Worm (Caenorhabditis elegans) whole organism, young adult: ENCODE results near the gene eri-9.

Experiments
- B0019.2 ChIP-seq: fragments of 200-800 bp; sonication (Bioruptor generic); conservative IDR thresholded peaks from 2 replicates; pipeline ENCODE4 v1.3.6; 2022; ENCODE audit warnings: missing genetic modification reagents, missing genetic modification characterization, missing compliant biosample characterization
- C06A6.2 ChIP-seq: fragments of 200-800 bp; sonication (Bioruptor generic); conservative IDR thresholded peaks from 2 replicates; pipeline ENCODE4 v1.3.6; 2022; ENCODE audit warnings: missing genetic modification characterization, missing compliant biosample characterization
- D2030.7 ChIP-seq: fragments of 200-800 bp; sonication (Bioruptor generic); IDR thresholded peaks from 2 replicates; pipeline ENCODE4 v1.3.6; 2022; ENCODE audit warnings: missing genetic modification reagents, missing genetic modification characterization, missing compliant biosample characterization
- F23B12.7 ChIP-seq: sonication (generic microtip); optimal IDR thresholded peaks from 2 replicates; lab custom pipeline; 2017; ENCODE audit warnings: missing genetic modification characterization, mild to moderate bottlenecking, missing compliant biosample characterization, antibody characterized with exemption, moderate library complexity; ENCODE audit not compliant: insufficient read depth
- F33H1.4 ChIP-seq: fragments of 200-800 bp; sonication (Bioruptor generic); IDR thresholded peaks from 2 replicates; pipeline ENCODE4 v1.3.6; 2022; ENCODE audit warnings: missing genetic modification reagents, missing genetic modification characterization, missing compliant biosample characterization
- K12H6.12 ChIP-seq: fragments of 200-800 bp; sonication (Bioruptor generic); optimal IDR thresholded peaks from 2 replicates; lab custom pipeline; 2018; ENCODE audit warnings: mild to moderate bottlenecking, missing genetic modification characterization, missing compliant biosample characterization
- T07F8.4 ChIP-seq: sonication (generic microtip); optimal IDR thresholded peaks from 2 replicates; lab custom pipeline; 2016; ENCODE audit warnings: mild to moderate bottlenecking, missing genetic modification characterization, moderate library complexity, missing compliant biosample characterization
- T26A5.8 ChIP-seq: sonication (generic microtip); optimal IDR thresholded peaks from 2 replicates; lab custom pipeline; 2016; ENCODE audit warnings: missing genetic modification characterization, missing compliant biosample characterization
- Y53G8AR.9 ChIP-seq: fragments of 200-800 bp; sonication (Bioruptor generic); conservative IDR thresholded peaks from 2 replicates; pipeline ENCODE4 v1.3.6; 2022; ENCODE audit warnings: missing genetic modification reagents, missing genetic modification characterization, missing compliant biosample characterization
- ZK185.1 ChIP-seq: sonication (generic microtip); optimal IDR thresholded peaks from 2 replicates; lab custom pipeline; 2016; ENCODE audit warnings: mild to moderate bottlenecking, missing genetic modification characterization, missing compliant biosample characterization; ENCODE audit not compliant: poor library complexity, severe bottlenecking
- akir-1 ChIP-seq: fragments of 200-800 bp; sonication (Bioruptor generic); optimal IDR thresholded peaks from 2 replicates; lab custom pipeline; 2018; ENCODE audit warnings: mild to moderate bottlenecking, missing genetic modification characterization, moderate library complexity, missing compliant biosample characterization
- athp-1 ChIP-seq: sonication (generic microtip); optimal IDR thresholded peaks from 2 replicates; lab custom pipeline; 2017; ENCODE audit warnings: mild to moderate bottlenecking, missing genetic modification characterization, missing compliant biosample characterization
- cebp-1 ChIP-seq, 2 experiments: fragments of 200-800 bp in 1 of 2; sonication (Bioruptor generic) in 1 of 2; sonication (generic microtip) in 1 of 2; IDR thresholded peaks in 1 of 2; optimal IDR thresholded peaks in 1 of 2; 2 replicates each; pipeline versions ENCODE4 v1.3.6 to Lab custom; 2017 to 2022; ENCODE audit warnings: missing compliant biosample characterization in 2 of 2, missing genetic modification characterization in 2 of 2, mild to moderate bottlenecking in 1 of 2, missing genetic modification reagents in 1 of 2, moderate library complexity in 1 of 2
- ceh-40 ChIP-seq: fragments of 200-800 bp; sonication (Bioruptor generic); IDR thresholded peaks from 2 replicates; pipeline ENCODE4 v1.3.6; 2022; ENCODE audit warnings: missing genetic modification characterization, missing compliant biosample characterization
- ceh-58 ChIP-seq: fragments of 200-800 bp; sonication (Bioruptor generic); IDR thresholded peaks from 2 replicates; pipeline ENCODE4 v1.3.6; 2022; ENCODE audit warnings: missing genetic modification characterization, missing compliant biosample characterization
- ceh-91 ChIP-seq: fragments of 200-800 bp; sonication (Bioruptor generic); IDR thresholded peaks from 2 replicates; pipeline ENCODE4 v1.3.6; 2022; ENCODE audit warnings: missing genetic modification reagents, missing genetic modification characterization, missing compliant biosample characterization
- chd-7 ChIP-seq: sonication (generic microtip); optimal IDR thresholded peaks from 2 replicates; lab custom pipeline; 2016; ENCODE audit warnings: mild to moderate bottlenecking, missing genetic modification characterization, moderate library complexity, missing compliant biosample characterization
- dpff-1 ChIP-seq: sonication (generic microtip); optimal IDR thresholded peaks from 2 replicates; lab custom pipeline; 2017; ENCODE audit warnings: mild to moderate bottlenecking, missing genetic modification characterization, missing compliant biosample characterization
- efl-1 ChIP-seq: fragments of 150-350 bp; optimal IDR thresholded peaks from 2 replicates; lab custom pipeline; 2014; ENCODE audit warnings: missing biosample characterization, missing genetic modification reagents, missing genetic modification characterization
- ekl-4 ChIP-seq: fragments of 200-800 bp; sonication (Bioruptor generic); IDR thresholded peaks from 2 replicates; pipeline ENCODE4 v1.3.6; 2022; ENCODE audit warnings: missing genetic modification reagents, missing genetic modification characterization, missing compliant biosample characterization
- him-1 ChIP-seq: sonication (generic microtip); optimal IDR thresholded peaks from 2 replicates; lab custom pipeline; 2016; ENCODE audit warnings: missing genotype, missing genetic modification reagents, missing genetic modification characterization, missing compliant biosample characterization
- hlh-26 ChIP-seq: fragments of 200-800 bp; sonication (Bioruptor generic); conservative IDR thresholded peaks from 2 replicates; pipeline ENCODE4 v1.3.6; 2022; ENCODE audit warnings: missing genetic modification reagents, missing genetic modification characterization, missing compliant biosample characterization
- hsf-1 ChIP-seq: fragments of 200-800 bp; sonication (Bioruptor generic); IDR thresholded peaks from 2 replicates; pipeline ENCODE4 v1.3.6; 2022; ENCODE audit warnings: missing genetic modification reagents, missing genetic modification characterization, missing compliant biosample characterization
- lag-1 ChIP-seq: fragments of 200-800 bp; sonication (Bioruptor generic); IDR thresholded peaks from 2 replicates; pipeline ENCODE4 v1.3.6; 2022; ENCODE audit warnings: missing genetic modification reagents, missing genetic modification characterization, missing compliant biosample characterization
- let-526 ChIP-seq: fragments of 200-800 bp; sonication (Bioruptor generic); IDR thresholded peaks from 2 replicates; pipeline ENCODE4 v1.3.6; 2022; ENCODE audit warnings: missing genetic modification reagents, missing genetic modification characterization, missing compliant biosample characterization
- let-607 ChIP-seq, 2 experiments: fragments of 200-800 bp in 1 of 2; sonication (Bioruptor generic) in 1 of 2; sonication (generic microtip) in 1 of 2; optimal IDR thresholded peaks; 2 replicates each; lab custom pipeline; 2016 to 2018; ENCODE audit warnings: mild to moderate bottlenecking in 2 of 2, missing compliant biosample characterization in 2 of 2, missing genetic modification characterization in 2 of 2, moderate library complexity in 2 of 2, missing genotype in 1 of 2
- lin-26 ChIP-seq: fragments of 200-800 bp; sonication (Bioruptor generic); IDR thresholded peaks from 2 replicates; pipeline ENCODE4 v1.3.6; 2022; ENCODE audit warnings: missing genetic modification reagents, missing genetic modification characterization, missing compliant biosample characterization
- lin-35 ChIP-seq, 3 experiments: fragments of 150-350 bp in 2 of 3; sonication (generic microtip) in 1 of 3; optimal IDR thresholded peaks; 2 replicates each; lab custom pipeline; 2014 to 2018; ENCODE audit warnings: missing biosample characterization in 3 of 3, missing genetic modification characterization in 3 of 3, missing genetic modification reagents in 3 of 3
- lin-40 ChIP-seq: sonication (generic microtip); optimal IDR thresholded peaks from 2 replicates; lab custom pipeline; 2016; ENCODE audit warnings: missing genetic modification characterization, mild to moderate bottlenecking, missing compliant biosample characterization, missing genotype, missing genetic modification reagents
- lsl-1 ChIP-seq: fragments of 200-800 bp; sonication (Bioruptor generic); optimal IDR thresholded peaks from 2 replicates; lab custom pipeline; 2018; ENCODE audit warnings: mild to moderate bottlenecking, missing genetic modification characterization, moderate library complexity, missing compliant biosample characterization
- madf-10 ChIP-seq: sonication (generic microtip); optimal IDR thresholded peaks from 2 replicates; lab custom pipeline; 2016; ENCODE audit warnings: mild to moderate bottlenecking, missing genetic modification characterization, missing compliant biosample characterization
- madf-6 ChIP-seq: fragments of 200-800 bp; sonication (Bioruptor generic); IDR thresholded peaks from 2 replicates; pipeline ENCODE4 v1.3.6; 2022; ENCODE audit warnings: missing genetic modification reagents, missing genetic modification characterization, missing compliant biosample characterization
- mcd-1 ChIP-seq: fragments of 200-800 bp; sonication (Bioruptor generic); IDR thresholded peaks from 2 replicates; pipeline ENCODE4 v1.3.6; 2022; ENCODE audit warnings: missing genetic modification reagents, missing genetic modification characterization, missing compliant biosample characterization
- nhr-120 ChIP-seq: fragments of 200-800 bp; sonication (Bioruptor generic); IDR thresholded peaks from 2 replicates; pipeline ENCODE4 v1.3.6; 2022; ENCODE audit warnings: missing genetic modification characterization, missing compliant biosample characterization
- nhr-179 ChIP-seq: sonication (generic microtip); optimal IDR thresholded peaks from 2 replicates; lab custom pipeline; 2016; ENCODE audit warnings: mild to moderate bottlenecking, missing genetic modification characterization, missing compliant biosample characterization
- nhr-80 ChIP-seq: sonication (generic microtip); optimal IDR thresholded peaks from 2 replicates; lab custom pipeline; 2016; ENCODE audit warnings: missing genetic modification characterization, missing compliant biosample characterization
- pbrm-1 ChIP-seq: fragments of 200-800 bp; sonication (Bioruptor generic); IDR thresholded peaks from 2 replicates; pipeline ENCODE4 v1.3.6; 2022; ENCODE audit warnings: missing genetic modification reagents, missing genetic modification characterization, missing compliant biosample characterization
- pha-4 ChIP-seq: fragments of 150-350 bp; sonication (generic microtip); optimal IDR thresholded peaks from 2 replicates; lab custom pipeline; 2014; ENCODE audit warnings: missing biosample characterization, missing genetic modification reagents, missing genetic modification characterization
- rcor-1 ChIP-seq: fragments of 200-800 bp; sonication (Bioruptor generic); IDR thresholded peaks from 2 replicates; pipeline ENCODE4 v1.3.6; 2022; ENCODE audit warnings: missing genetic modification reagents, missing genetic modification characterization, missing compliant biosample characterization
- sea-2 ChIP-seq: fragments of 200-800 bp; sonication (Bioruptor generic); IDR thresholded peaks from 2 replicates; pipeline ENCODE4 v1.3.6; 2022; ENCODE audit warnings: missing genetic modification characterization, missing compliant biosample characterization
- somi-1 ChIP-seq: fragments of 200-800 bp; sonication (Bioruptor generic); optimal IDR thresholded peaks from 2 replicates; lab custom pipeline; 2018; ENCODE audit warnings: mild to moderate bottlenecking, missing genetic modification characterization, missing compliant biosample characterization
- tlf-1 ChIP-seq: fragments of 200-800 bp; sonication (Bioruptor generic); optimal IDR thresholded peaks from 2 replicates; lab custom pipeline; 2018; ENCODE audit warnings: mild to moderate bottlenecking, missing genetic modification characterization, missing compliant biosample characterization
- zim-3 ChIP-seq: sonication (generic microtip); optimal IDR thresholded peaks from 2 replicates; lab custom pipeline; 2017; ENCODE audit warnings: mild to moderate bottlenecking, missing genetic modification characterization, moderate library complexity, missing compliant biosample characterization
- ztf-18 ChIP-seq: sonication (generic microtip); optimal IDR thresholded peaks from 2 replicates; lab custom pipeline; 2016; ENCODE audit warnings: missing genotype, mild to moderate bottlenecking, missing genetic modification characterization, missing compliant biosample characterization
- ztf-26 ChIP-seq: sonication (generic microtip); optimal IDR thresholded peaks from 2 replicates; lab custom pipeline; 2017; ENCODE audit warnings: missing genetic modification characterization, missing compliant biosample characterization
- ztf-6 ChIP-seq: fragments of 200-800 bp; sonication (Bioruptor generic); IDR thresholded peaks from 2 replicates; pipeline ENCODE4 v1.3.6; 2022; ENCODE audit warnings: missing genetic modification reagents, missing genetic modification characterization, missing compliant biosample characterization

eri-9 gene

DNA sequence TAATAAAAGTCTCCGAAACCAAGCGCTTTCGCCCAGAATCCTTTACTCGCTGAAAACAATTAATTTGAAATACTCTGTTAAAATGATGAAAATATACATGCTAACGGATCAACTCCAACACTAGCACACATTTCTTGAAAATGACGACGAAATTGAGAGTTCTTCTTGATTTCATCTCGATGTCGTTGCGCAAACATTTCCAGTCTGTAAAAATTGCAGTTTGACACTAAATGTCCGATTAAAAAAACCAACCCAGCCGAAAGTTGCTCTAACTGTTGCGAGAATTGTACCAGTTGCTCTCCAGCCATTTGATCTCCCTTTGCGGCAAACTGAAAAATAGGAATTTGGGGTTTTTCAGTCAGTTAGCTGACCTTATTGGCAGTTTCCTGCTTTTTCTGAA lies 29.0 kb downstream of the eri-9 start (continued):
- TF ChIP-seq K12H6.12 (tag; lab: Kevin White, UChicago), result no peak
- TF ChIP-seq mcd-1, result no peak
- no peak for TF ChIP-seq rcor-1 (GFP tag; lab: Robert Waterston, UW)
- TF ChIP-seq nhr-120 (GFP tag; lab: Robert Waterston, UW), result no peak
- TF ChIP-seq cebp-1 (GFP tag; IDR thresholded peaks at IDR 0.05; lab: Robert Waterston, UW), result no peak
- TF ChIP-seq cebp-1 (tag; optimal IDR thresholded peaks at IDR 0.05; lab: Kevin White, UChicago), result no peak
- peak; percentile 38; the same call in 1 of the 2 replicates for TF ChIP-seq lin-26 (GFP tag; lab: Robert Waterston, UW)
- TF ChIP-seq chd-7 (tag; lab: Kevin White, UChicago), result no peak
- no peak for TF ChIP-seq him-1 (tag; lab: Kevin White, UChicago)
- TF ChIP-seq ekl-4 (GFP tag; lab: Robert Waterston, UW), result 0 out of 2 replicates have a peak, but pooled peaks have one; percentile 18
- no peak for TF ChIP-seq T26A5.8
- TF ChIP-seq Y53G8AR.9 (GFP tag; lab: Robert Waterston, UW), result no peak

DNA sequence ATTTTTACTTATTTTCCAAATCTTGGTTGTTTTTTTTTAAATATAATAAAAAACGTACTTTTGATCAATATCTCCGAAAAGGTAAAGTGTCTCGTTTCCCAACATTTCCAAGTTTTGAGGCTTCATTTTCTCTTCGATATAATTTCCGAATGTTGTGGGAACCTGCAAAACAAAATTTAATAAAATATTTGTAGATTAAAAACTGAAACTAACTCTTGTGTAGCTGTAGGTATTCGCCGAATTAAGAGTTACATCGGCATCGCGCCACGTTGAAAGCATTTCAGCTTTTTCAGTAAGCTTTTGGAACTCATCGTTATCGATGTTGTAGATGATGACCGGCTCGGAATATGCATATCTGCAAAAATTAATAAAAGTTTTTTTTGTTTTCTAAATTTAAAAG lies 30.1 kb downstream of the eri-9 start, which contains the start of gene vps-22:
Gene vps-22 (minus strand): TSS at position 101 of the 400 bp plus-strand sequence.
- TF ChIP-seq lsl-1 (GFP tag; lab: Kevin White, UChicago), result no peak
- no peak for TF ChIP-seq lag-1 (GFP tag; lab: Robert Waterston, UW)
- TF ChIP-seq ztf-6, result no peak
- no peak for TF ChIP-seq dpff-1 (tag; lab: Kevin White, UChicago)
- TF ChIP-seq let-526 (GFP tag; lab: Robert Waterston, UW), result no peak
- no peak for TF ChIP-seq ceh-91 (GFP tag; lab: Robert Waterston, UW)
- TF ChIP-seq T07F8.4 (tag; lab: Kevin White, UChicago), result no peak
- no peak for TF ChIP-seq sea-2 (GFP tag; lab: Robert Waterston, UW)
- TF ChIP-seq F33H1.4 (GFP tag; lab: Robert Waterston, UW), result no peak
- TF ChIP-seq ceh-40, result no peak
- no peak for TF ChIP-seq F23B12.7 (tag; lab: Kevin White, UChicago)
- TF ChIP-seq lin-35 (GFP tag; optimal IDR thresholded peaks at IDR 0.05; lab: Kevin White, UChicago), result no peak
- TF ChIP-seq hsf-1 (GFP tag; lab: Robert Waterston, UW), result no peak
- no peak for TF ChIP-seq hlh-26
- no peak for TF ChIP-seq madf-6 (GFP tag; lab: Robert Waterston, UW)
- TF ChIP-seq pbrm-1 (GFP tag; lab: Robert Waterston, UW), result no peak

DNA sequence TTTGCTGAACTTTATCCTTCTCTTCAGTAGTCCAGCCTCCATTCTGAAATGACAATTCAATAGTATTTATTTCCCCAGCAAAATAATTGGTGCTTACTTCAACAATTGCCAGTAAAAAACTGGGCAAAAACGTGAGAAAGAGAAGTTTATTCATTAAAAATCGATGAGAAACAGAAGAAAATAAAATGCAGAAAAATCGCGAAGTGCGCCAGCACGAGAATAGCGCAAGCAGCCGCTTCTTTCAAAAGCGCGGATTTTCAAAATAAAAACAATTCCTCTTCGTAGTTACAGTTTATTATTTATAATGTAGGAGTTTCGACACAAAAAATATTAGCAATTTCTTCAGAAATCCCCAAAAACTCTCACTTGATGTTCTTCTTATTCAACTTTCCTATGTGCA lies 30.6 kb downstream of the eri-9 start, which contains the start of gene C27F2.9:
Gene C27F2.9 (minus strand): TSS at position 159 of the 400 bp plus-strand sequence.
- TF ChIP-seq ZK185.1, result peak; percentile 55
- no peak for TF ChIP-seq athp-1 (tag; lab: Kevin White, UChicago)
- TF ChIP-seq nhr-80 (tag; lab: Kevin White, UChicago), result peak; percentile 52
- peak; percentile 73 for TF ChIP-seq pbrm-1 (GFP tag; lab: Robert Waterston, UW)
- TF ChIP-seq efl-1, result peak; percentile 93
- peak in 1 of 2 experiments; percentile 22 for TF ChIP-seq let-607 (tag; optimal IDR thresholded peaks at IDR 0.05; lab: Kevin White, UChicago)
- TF ChIP-seq ceh-58, result no peak
- no peak for TF ChIP-seq B0019.2 (GFP tag; lab: Robert Waterston, UW)
- TF ChIP-seq Y53G8AR.9 (GFP tag; lab: Robert Waterston, UW), result peak; percentile 95
- TF ChIP-seq akir-1, result no peak
- 0 out of 2 replicates have a peak, but pooled peaks have one; percentile 34 for TF ChIP-seq C06A6.2
- TF ChIP-seq lin-40 (tag; lab: Kevin White, UChicago), result peak; percentile 86
- TF ChIP-seq tlf-1 (GFP tag; lab: Kevin White, UChicago), result peak; percentile 83
- peak; percentile 35 for TF ChIP-seq somi-1
- peak; percentile 62 for TF ChIP-seq D2030.7 (GFP tag; lab: Robert Waterston, UW)
- TF ChIP-seq ztf-26, result peak; percentile 55
- no peak for TF ChIP-seq nhr-179
- peak; percentile 35 for TF ChIP-seq madf-10 (tag; lab: Kevin White, UChicago)
- TF ChIP-seq ztf-18 (tag; lab: Kevin White, UChicago), result peak; percentile 98
- TF ChIP-seq F33H1.4 (GFP tag; lab: Robert Waterston, UW), result peak; percentile 79
- no peak for TF ChIP-seq zim-3
- peak; percentile 20 for TF ChIP-seq pha-4 (tag; lab: Kevin White, UChicago)
